Fruit fly (Drosophila melanogaster) whole organism, embryonic: ENCODE data around the gene CG10413.

ENCODE experiments used
- CG11247 ChIP-seq: fragments of 200-800 bp; sonication (Bioruptor generic); IDR thresholded peaks from 2 replicates; pipeline ENCODE4 v1.3.6; 2022; ENCODE audit warnings: missing biosample characterization, missing genetic modification characterization
- CG11398 ChIP-seq: fragments of 200-800 bp; sonication (Bioruptor generic); optimal IDR thresholded peaks from 2 replicates; lab custom pipeline; 2016; ENCODE audit warnings: missing biosample characterization, missing genetic modification characterization
- CG13287 ChIP-seq: fragments of 200-800 bp; sonication (Bioruptor generic); IDR thresholded peaks from 2 replicates; pipeline ENCODE4 v1.3.6; 2022; ENCODE audit warnings: missing biosample characterization, missing genetic modification characterization; ENCODE audit not compliant: partially characterized antibody
- CG13296 ChIP-seq: fragments of 200-800 bp; sonication (Bioruptor generic); optimal IDR thresholded peaks from 3 replicates; lab custom pipeline; 2018; ENCODE audit warnings: missing biosample characterization, mild to moderate bottlenecking, missing genetic modification characterization
- CG13424 ChIP-seq: fragments of 200-800 bp; sonication (Bioruptor generic); optimal IDR thresholded peaks from 2 replicates; lab custom pipeline; 2019; ENCODE audit warnings: missing biosample characterization, mild to moderate bottlenecking, missing genetic modification characterization, moderate library complexity
- CG13894 ChIP-seq: fragments of 200-800 bp; sonication (Bioruptor generic); optimal IDR thresholded peaks from 3 replicates; lab custom pipeline; 2018; ENCODE audit warnings: missing biosample characterization, mild to moderate bottlenecking, missing genetic modification characterization, moderate library complexity
- CG15514 ChIP-seq: fragments of 200-800 bp; sonication (Bioruptor generic); optimal IDR thresholded peaks from 3 replicates; lab custom pipeline; 2017; ENCODE audit warnings: missing biosample characterization, missing genetic modification characterization, mild to moderate bottlenecking, moderate library complexity, missing genetic modification reagents
- CG17359 ChIP-seq: fragments of 200-800 bp; sonication (Bioruptor generic); optimal IDR thresholded peaks from 3 replicates; lab custom pipeline; 2018; ENCODE audit warnings: missing biosample characterization, mild to moderate bottlenecking, missing genetic modification characterization, moderate library complexity
- CG2889 ChIP-seq: fragments of 200-800 bp; sonication (Bioruptor generic); IDR thresholded peaks from 3 replicates; pipeline ENCODE4 v1.3.6; 2022; ENCODE audit warnings: missing biosample characterization, missing genetic modification characterization
- CG3407 ChIP-seq: fragments of 200-800 bp; sonication (Bioruptor generic); optimal IDR thresholded peaks from 2 replicates; lab custom pipeline; 2018; ENCODE audit warnings: missing biosample characterization, mild to moderate bottlenecking, missing genetic modification characterization
- CG34376 ChIP-seq: fragments of 200-800 bp; sonication (Bioruptor generic); optimal IDR thresholded peaks from 2 replicates; lab custom pipeline; 2018; ENCODE audit warnings: missing biosample characterization, mild to moderate bottlenecking, missing genetic modification characterization
- CG42726 ChIP-seq: fragments of 200-800 bp; sonication (Bioruptor generic); IDR thresholded peaks from 2 replicates; pipeline ENCODE4 v1.3.6; 2022; ENCODE audit warnings: missing biosample characterization, missing genetic modification characterization; ENCODE audit not compliant: partially characterized antibody
- CG4707 ChIP-seq: fragments of 200-800 bp; sonication (Bioruptor generic); optimal IDR thresholded peaks from 2 replicates; lab custom pipeline; 2018; ENCODE audit warnings: missing biosample characterization, mild to moderate bottlenecking, missing genetic modification characterization, moderate library complexity
- CG6791 ChIP-seq: fragments of 200-800 bp; sonication (Bioruptor generic); IDR thresholded peaks from 3 replicates; pipeline ENCODE4 v1.3.6; 2022; ENCODE audit warnings: missing biosample characterization, missing genetic modification characterization; ENCODE audit not compliant: partially characterized antibody
- CG7928 ChIP-seq: fragments of 200-800 bp; sonication (Bioruptor generic); optimal IDR thresholded peaks from 2 replicates; lab custom pipeline; 2017; ENCODE audit warnings: missing biosample characterization, mild to moderate bottlenecking, missing genetic modification characterization
- CG7963 ChIP-seq: fragments of 200-800 bp; sonication (Bioruptor generic); IDR thresholded peaks from 3 replicates; pipeline ENCODE4 v1.3.6; 2022; ENCODE audit warnings: missing biosample characterization, missing genetic modification characterization; ENCODE audit not compliant: partially characterized antibody
- CG8281 ChIP-seq: fragments of 200-800 bp; sonication (Bioruptor generic); optimal IDR thresholded peaks from 2 replicates; lab custom pipeline; 2018; ENCODE audit warnings: missing biosample characterization, mild to moderate bottlenecking, missing genetic modification characterization, moderate library complexity
- CG9215 ChIP-seq: fragments of 200-800 bp; sonication (Bioruptor generic); IDR thresholded peaks from 2 replicates; pipeline ENCODE4 v1.3.6; 2022; ENCODE audit warnings: missing biosample characterization, missing genetic modification characterization
- CG9437 ChIP-seq: fragments of 200-800 bp; sonication (Bioruptor generic); optimal IDR thresholded peaks from 2 replicates; lab custom pipeline; 2018; ENCODE audit warnings: missing biosample characterization, mild to moderate bottlenecking, missing genetic modification characterization
- Drgx ChIP-seq: fragments of 200-800 bp; sonication (Bioruptor generic); IDR thresholded peaks from 2 replicates; pipeline ENCODE4 v1.3.6; 2022; ENCODE audit warnings: missing biosample characterization, missing genetic modification characterization
- Hr78 ChIP-seq, 2 experiments: fragments of 200-800 bp in 1 of 2; fragments of >200 bp in 1 of 2; sonication (Bioruptor generic) in 1 of 2; optimal IDR thresholded peaks; 2 replicates each; lab custom pipeline; 2017 to 2019; ENCODE audit warnings: missing biosample characterization in 2 of 2, missing genetic modification characterization in 2 of 2, mild to moderate bottlenecking in 1 of 2, moderate library complexity in 1 of 2
- Jarid2 ChIP-seq: fragments of 200-800 bp; sonication (Bioruptor generic); optimal IDR thresholded peaks from 3 replicates; lab custom pipeline; 2017; ENCODE audit warnings: mild to moderate bottlenecking, missing biosample characterization, missing genetic modification reagents, missing genetic modification characterization
- Med ChIP-seq: fragments of 200-800 bp; sonication (Bioruptor generic); peaks from one replicate; lab custom pipeline; 2016; ENCODE audit warnings: missing biosample characterization, missing genetic modification characterization, mild to moderate bottlenecking, inconsistent platforms, moderate library complexity
- Meics ChIP-seq: fragments of 200-800 bp; sonication (Bioruptor generic); optimal IDR thresholded peaks from 2 replicates; lab custom pipeline; 2017; ENCODE audit warnings: missing biosample characterization, mild to moderate bottlenecking, missing genetic modification characterization
- abd-A ChIP-seq: fragments of 200-800 bp; sonication (Bioruptor generic); optimal IDR thresholded peaks from 3 replicates; lab custom pipeline; 2019; ENCODE audit warnings: missing biosample characterization, mild to moderate bottlenecking, missing genetic modification characterization, moderate library complexity
- chinmo ChIP-seq: fragments of 200-800 bp; sonication (Bioruptor generic); IDR thresholded peaks from 4 replicates; pipeline ENCODE4 v1.3.6; 2022; ENCODE audit warnings: missing biosample characterization, missing genetic modification characterization; ENCODE audit not compliant: partially characterized antibody
- corto ChIP-seq: fragments of 200-800 bp; sonication (Bioruptor generic); optimal IDR thresholded peaks from 2 replicates; lab custom pipeline; 2016; ENCODE audit warnings: missing biosample characterization, mild to moderate bottlenecking, missing genetic modification characterization, moderate library complexity
- eve ChIP-seq, 2 experiments: fragments of >200 bp; optimal IDR thresholded peaks; 2 replicates each; lab custom pipeline; 2017; ENCODE audit warnings: missing biosample characterization in 2 of 2, missing genetic modification characterization in 2 of 2
- ftz-f1 ChIP-seq: fragments of 200-800 bp; sonication (Bioruptor generic); optimal IDR thresholded peaks from 2 replicates; lab custom pipeline; 2016; ENCODE audit warnings: missing biosample characterization, missing genetic modification characterization
- fu2 ChIP-seq: fragments of 200-800 bp; sonication (Bioruptor generic); optimal IDR thresholded peaks from 2 replicates; lab custom pipeline; 2016; ENCODE audit warnings: missing biosample characterization, missing genetic modification characterization
- gro ChIP-seq: fragments of 200-800 bp; sonication (Bioruptor generic); optimal IDR thresholded peaks from 2 replicates; lab custom pipeline; 2016; ENCODE audit warnings: missing biosample characterization, missing genetic modification characterization
- gt ChIP-seq: fragments of 200-800 bp; sonication (Bioruptor generic); IDR thresholded peaks from 2 replicates; pipeline ENCODE4 v1.3.6; 2022; ENCODE audit warnings: missing biosample characterization, missing genetic modification characterization
- hbn ChIP-seq: fragments of 200-800 bp; sonication (Bioruptor generic); IDR thresholded peaks from 2 replicates; pipeline ENCODE4 v1.3.6; 2022; ENCODE audit warnings: missing biosample characterization, missing genetic modification characterization; ENCODE audit not compliant: partially characterized antibody
- inv ChIP-seq: fragments of 200-800 bp; sonication (Bioruptor generic); IDR thresholded peaks from 2 replicates; pipeline ENCODE4 v1.3.6; 2022; ENCODE audit warnings: missing biosample characterization, missing genetic modification characterization; ENCODE audit not compliant: partially characterized antibody
- lov ChIP-seq, 2 experiments: fragments of 200-800 bp in 1 of 2; fragments of >200 bp in 1 of 2; sonication (Bioruptor generic) in 1 of 2; IDR thresholded peaks in 1 of 2; optimal IDR thresholded peaks in 1 of 2; 2 replicates in 1 of 2; 3 replicates in 1 of 2; pipeline versions ENCODE4 v1.3.6 to Lab custom; 2017 to 2022; ENCODE audit warnings: missing biosample characterization in 1 of 2, missing genetic modification characterization in 1 of 2
- nau ChIP-seq: fragments of 200-800 bp; sonication (Bioruptor generic); optimal IDR thresholded peaks from 3 replicates; lab custom pipeline; 2017; ENCODE audit warnings: missing biosample characterization, mild to moderate bottlenecking, missing genetic modification characterization, missing genetic modification reagents
- odd ChIP-seq: fragments of 200-800 bp; sonication (Bioruptor generic); optimal IDR thresholded peaks from 2 replicates; lab custom pipeline; 2017; ENCODE audit warnings: missing biosample characterization, mild to moderate bottlenecking, missing genetic modification characterization
- row ChIP-seq: fragments of 200-800 bp; sonication (Bioruptor generic); IDR thresholded peaks from 3 replicates; pipeline ENCODE4 v1.3.6; 2022; ENCODE audit warnings: missing biosample characterization, missing genetic modification characterization
- sd ChIP-seq: fragments of 200-800 bp; sonication (Bioruptor generic); optimal IDR thresholded peaks from 3 replicates; lab custom pipeline; 2018; ENCODE audit warnings: missing biosample characterization, mild to moderate bottlenecking, missing genetic modification characterization, moderate library complexity
- sens ChIP-seq: fragments of 200-800 bp; sonication (Bioruptor generic); peaks from one replicate; lab custom pipeline; 2016; ENCODE audit warnings: missing biosample characterization, missing genetic modification characterization
- shn ChIP-seq: fragments of 200-800 bp; sonication (Bioruptor generic); optimal IDR thresholded peaks from 3 replicates; lab custom pipeline; 2016; ENCODE audit warnings: missing biosample characterization, missing genetic modification characterization
- sim ChIP-seq: fragments of 200-800 bp; sonication (Bioruptor generic); IDR thresholded peaks from 2 replicates; pipeline ENCODE4 v1.3.6; 2022; ENCODE audit warnings: missing biosample characterization, missing genetic modification characterization
- so ChIP-seq: fragments of 200-800 bp; sonication (Bioruptor generic); IDR thresholded peaks from 3 replicates; pipeline ENCODE4 v1.3.6; 2022; ENCODE audit warnings: missing biosample characterization, missing genetic modification characterization
- vvl ChIP-seq: fragments of 200-800 bp; sonication (Bioruptor generic); IDR thresholded peaks from 2 replicates; pipeline ENCODE4 v1.3.6; 2022; ENCODE audit warnings: missing biosample characterization, missing genetic modification characterization
- z ChIP-seq: fragments of 200-800 bp; sonication (Bioruptor generic); IDR thresholded peaks from 3 replicates; pipeline ENCODE4 v1.3.6; 2022; ENCODE audit warnings: missing biosample characterization, missing genetic modification characterization

CG10413 gene

DNA sequence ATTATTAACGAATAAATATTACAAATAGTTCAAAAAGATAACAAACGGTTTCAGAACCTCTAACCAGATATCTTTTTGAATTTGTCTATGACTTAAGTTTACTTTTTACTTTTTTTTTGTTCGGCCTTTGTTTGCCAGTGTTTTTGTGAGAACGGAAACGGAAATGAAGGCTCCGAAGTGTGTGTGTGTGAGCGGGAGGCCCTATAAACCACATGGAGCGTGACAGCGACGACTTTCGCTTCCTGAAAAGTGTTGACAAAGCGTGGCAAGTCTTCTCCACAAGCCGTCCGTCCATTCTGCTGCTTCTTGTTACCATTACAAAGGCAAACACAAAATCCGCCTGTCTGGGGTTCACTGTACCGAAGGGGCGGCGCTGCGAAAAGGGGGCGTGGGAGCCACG, 40.6 kb downstream of the CG10413 start (continued):
- no peak for TF ChIP-seq CG13424 (tag; lab: Kevin White, UChicago)
- no peak for TF ChIP-seq row
- no peak for TF ChIP-seq Meics (GFP tag; lab: Kevin White, UChicago)
- TF ChIP-seq shn (GFP tag; lab: Kevin White, UChicago) = no peak
- TF ChIP-seq lov (optimal IDR thresholded peaks at IDR 0.05; lab: Kevin White, UChicago) = no peak
- no peak for TF ChIP-seq lov (GFP tag; IDR thresholded peaks at IDR 0.05; lab: Robert Waterston, UW)
- peak; percentile 13; the same call in 1 of the 2 replicates for TF ChIP-seq sim (GFP tag; lab: Robert Waterston, UW)
- no peak for TF ChIP-seq fu2 (GFP tag; lab: Kevin White, UChicago)
- TF ChIP-seq CG15514 (GFP tag; lab: Kevin White, UChicago) = no peak
- no peak for TF ChIP-seq CG13894 (tag; lab: Kevin White, UChicago)
- TF ChIP-seq so = no peak
- TF ChIP-seq hbn = no peak
- 0 out of 3 replicates have a peak, but pooled peaks have one; percentile 7 for TF ChIP-seq CG2889 (GFP tag; lab: Robert Waterston, UW)
- no peak for TF ChIP-seq CG11247 (GFP tag; lab: Robert Waterston, UW)

DNA sequence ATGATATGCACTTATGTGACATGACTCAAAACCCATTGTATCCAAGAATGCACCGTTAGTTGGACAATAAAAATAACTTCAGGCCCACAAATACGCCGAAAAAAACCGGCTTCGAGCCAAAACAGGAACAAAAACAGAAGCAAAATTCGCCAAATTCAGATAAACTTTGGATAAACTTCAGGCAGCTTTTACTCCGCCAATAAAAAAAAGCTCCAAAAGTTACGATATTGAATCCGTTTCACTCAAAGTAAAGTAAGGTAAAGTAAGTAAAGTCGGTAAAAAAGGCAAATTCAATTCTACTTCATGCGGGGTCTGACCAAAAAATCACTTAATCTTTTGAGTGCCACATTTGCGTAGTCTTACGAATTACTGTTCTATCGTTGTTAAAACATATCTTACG, 41.1 kb downstream of the CG10413 start:
- TF ChIP-seq CG9437 = peak; percentile 38
- peak; percentile 38; the same call in 1 of the 4 replicates for TF ChIP-seq chinmo (GFP tag; lab: Robert Waterston, UW)
- TF ChIP-seq CG3407 = no peak
- TF ChIP-seq z (GFP tag; lab: Robert Waterston, UW) = peak; percentile 92
- peak in 1 of 2 experiments; percentile 59 for TF ChIP-seq eve (GFP tag; optimal IDR thresholded peaks at IDR 0.05; lab: Kevin White, UChicago)
- TF ChIP-seq corto (GFP tag; lab: Kevin White, UChicago) = peak; percentile 8
- TF ChIP-seq CG7928 = no peak
- TF ChIP-seq sd = peak; percentile 43
- TF ChIP-seq, all 482 proteins: peak for 6

DNA sequence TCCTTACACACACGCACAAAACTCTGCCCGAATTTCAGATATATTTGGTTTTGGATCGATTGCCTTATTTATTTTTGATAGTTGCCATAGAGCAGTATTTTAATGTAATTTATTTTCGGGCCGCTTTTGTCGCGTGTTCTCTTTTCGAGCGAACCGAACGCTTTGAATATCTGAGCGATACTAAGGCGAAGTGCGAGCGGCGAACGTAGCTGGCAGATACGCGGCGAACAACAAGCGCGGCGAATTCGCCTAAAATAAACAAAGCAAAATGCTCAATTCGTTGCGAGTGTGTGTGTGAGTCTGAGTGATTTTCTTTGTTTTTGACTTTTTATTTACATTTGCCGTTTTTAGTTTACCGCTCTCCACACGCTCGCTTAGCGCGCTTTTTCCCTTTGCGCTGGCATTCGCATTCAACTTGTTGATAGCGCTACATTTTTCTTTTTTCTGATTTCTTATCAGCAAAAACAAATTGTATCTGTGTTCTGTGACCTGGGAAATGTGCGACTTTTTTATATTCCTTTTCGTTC, 42.0 kb downstream of the CG10413 start:
- TF ChIP-seq CG9215 (GFP tag; lab: Robert Waterston, UW) (no peak), Drgx (GFP tag; lab: Robert Waterston, UW) (peak; percentile 67), CG11398 (GFP tag; lab: Kevin White, UChicago) (no peak), sens (GFP tag; lab: Kevin White, UChicago) (peak; percentile 76), sd (peak; percentile 70), CG13287 (GFP tag; lab: Robert Waterston, UW) (peak; percentile 29; the same call in 1 of the 2 replicates), chinmo (GFP tag; lab: Robert Waterston, UW) (peak; percentile 70; the same call in 1 of the 4 replicates), CG34376 (peak; percentile 73), CG8281 (tag; lab: Kevin White, UChicago) (no peak), nau (GFP tag; lab: Kevin White, UChicago) (peak; percentile 47), ftz-f1 (GFP tag; lab: Kevin White, UChicago) (peak; percentile 15), z (GFP tag; lab: Robert Waterston, UW) (peak; percentile 98), Hr78 (GFP tag; optimal IDR thresholded peaks at IDR 0.05; lab: Kevin White, UChicago) (peak in 1 of 2 experiments; percentile 81), abd-A (peak; percentile 80), fu2 (GFP tag; lab: Kevin White, UChicago) (no peak), CG4707 (GFP tag; lab: Kevin White, UChicago) (peak; percentile 26), gro (GFP tag; lab: Kevin White, UChicago) (peak; percentile 47), CG13894 (tag; lab: Kevin White, UChicago) (peak; percentile 36), CG17359 (tag; lab: Kevin White, UChicago) (peak; percentile 77), CG7963 (GFP tag; lab: Robert Waterston, UW) (0 out of 3 replicates have a peak, but pooled peaks have one; percentile 21), CG42726 (0 out of 2 replicates have a peak, but pooled peaks have one; percentile 34), CG6791 (GFP tag; lab: Robert Waterston, UW) (peak; percentile 50; the same call in 1 of the 3 replicates), vvl (GFP tag; lab: Robert Waterston, UW) (peak; percentile 55; the same call in 1 of the 2 replicates), Med (GFP tag; lab: Kevin White, UChicago) (peak; percentile 69), CG13296 (GFP tag; lab: Kevin White, UChicago) (peak; percentile 61), inv (GFP tag; lab: Robert Waterston, UW) (no peak), gt (GFP tag; lab: Robert Waterston, UW) (no peak), odd (GFP tag; lab: Kevin White, UChicago) (peak; percentile 18), Jarid2 (GFP tag; lab: Kevin White, UChicago) (peak; percentile 97)
